Worm (Caenorhabditis elegans) whole organism, young adult: ENCODE results near the gene ZK154.6.

Experiments
- C06A6.2 ChIP-seq: fragments of 200-800 bp; sonication (Bioruptor generic); conservative IDR thresholded peaks from 2 replicates; pipeline ENCODE4 v1.3.6; 2022; ENCODE audit warnings: missing genetic modification characterization, missing compliant biosample characterization
- C17E4.6 ChIP-seq: fragments of 200-800 bp; sonication (Bioruptor generic); IDR thresholded peaks from 2 replicates; pipeline ENCODE4 v1.3.6; 2022; ENCODE audit warnings: missing genetic modification reagents, missing genetic modification characterization, missing compliant biosample characterization
- F39B2.1 ChIP-seq: fragments of 200-800 bp; sonication (Bioruptor generic); IDR thresholded peaks from 2 replicates; pipeline ENCODE4 v1.3.6; 2022; ENCODE audit warnings: missing genetic modification reagents, missing genetic modification characterization, missing compliant biosample characterization
- F52B5.7 ChIP-seq: sonication (generic microtip); optimal IDR thresholded peaks from 2 replicates; lab custom pipeline; 2016; ENCODE audit warnings: mild to moderate bottlenecking, missing genetic modification characterization, missing compliant biosample characterization
- K11D2.4 ChIP-seq: fragments of 200-800 bp; sonication (Bioruptor generic); IDR thresholded peaks from 2 replicates; pipeline ENCODE4 v1.3.6; 2022; ENCODE audit warnings: missing genetic modification reagents, missing genetic modification characterization, missing compliant biosample characterization
- Y53G8AR.9 ChIP-seq: fragments of 200-800 bp; sonication (Bioruptor generic); conservative IDR thresholded peaks from 2 replicates; pipeline ENCODE4 v1.3.6; 2022; ENCODE audit warnings: missing genetic modification reagents, missing genetic modification characterization, missing compliant biosample characterization
- Y67H2A.10 ChIP-seq: fragments of 200-800 bp; sonication (Bioruptor generic); conservative IDR thresholded peaks from 2 replicates; pipeline ENCODE4 v1.3.6; 2022; ENCODE audit warnings: missing genetic modification reagents, missing genetic modification characterization, missing compliant biosample characterization
- Y79H2A.3 ChIP-seq: fragments of 200-800 bp; sonication (Bioruptor generic); conservative IDR thresholded peaks from 2 replicates; pipeline ENCODE4 v1.3.6; 2022; ENCODE audit warnings: missing genetic modification reagents, missing genetic modification characterization, missing compliant biosample characterization
- akir-1 ChIP-seq: fragments of 200-800 bp; sonication (Bioruptor generic); optimal IDR thresholded peaks from 2 replicates; lab custom pipeline; 2018; ENCODE audit warnings: mild to moderate bottlenecking, missing genetic modification characterization, moderate library complexity, missing compliant biosample characterization
- ama-1 ChIP-seq, 3 experiments: fragments of 150-350 bp in 1 of 3; sonication (generic microtip) in 2 of 3; optimal IDR thresholded peaks; 2 replicates each; lab custom pipeline; 2014 to 2018; ENCODE audit warnings: missing biosample characterization in 2 of 3, missing genetic modification characterization in 2 of 3, missing genetic modification reagents in 2 of 3
- atf-7 ChIP-seq: sonication (generic microtip); optimal IDR thresholded peaks from 2 replicates; lab custom pipeline; 2017; ENCODE audit warnings: mild to moderate bottlenecking, missing genetic modification characterization, missing compliant biosample characterization
- athp-1 ChIP-seq: sonication (generic microtip); optimal IDR thresholded peaks from 2 replicates; lab custom pipeline; 2017; ENCODE audit warnings: mild to moderate bottlenecking, missing genetic modification characterization, missing compliant biosample characterization
- attf-3 ChIP-seq: fragments of 200-800 bp; sonication (Bioruptor generic); conservative IDR thresholded peaks from 2 replicates; pipeline ENCODE4 v1.3.6; 2022; ENCODE audit warnings: missing genetic modification reagents, missing genetic modification characterization, missing compliant biosample characterization
- bed-2 ChIP-seq: fragments of 200-800 bp; sonication (Bioruptor generic); IDR thresholded peaks from 2 replicates; pipeline ENCODE4 v1.3.6; 2022; ENCODE audit warnings: missing genetic modification reagents, missing genetic modification characterization, missing compliant biosample characterization
- ccch-3 ChIP-seq: fragments of 200-800 bp; sonication (Bioruptor generic); optimal IDR thresholded peaks from 2 replicates; lab custom pipeline; 2018; ENCODE audit warnings: mild to moderate bottlenecking, missing genetic modification characterization, missing compliant biosample characterization
- cebp-1 ChIP-seq, 2 experiments: fragments of 200-800 bp in 1 of 2; sonication (Bioruptor generic) in 1 of 2; sonication (generic microtip) in 1 of 2; IDR thresholded peaks in 1 of 2; optimal IDR thresholded peaks in 1 of 2; 2 replicates each; pipeline versions ENCODE4 v1.3.6 to Lab custom; 2017 to 2022; ENCODE audit warnings: missing compliant biosample characterization in 2 of 2, missing genetic modification characterization in 2 of 2, mild to moderate bottlenecking in 1 of 2, missing genetic modification reagents in 1 of 2, moderate library complexity in 1 of 2
- ceh-100 ChIP-seq: fragments of 200-800 bp; sonication (Bioruptor generic); IDR thresholded peaks from 2 replicates; pipeline ENCODE4 v1.3.6; 2022; ENCODE audit warnings: missing genetic modification reagents, missing genetic modification characterization, missing compliant biosample characterization
- ceh-40 ChIP-seq: fragments of 200-800 bp; sonication (Bioruptor generic); IDR thresholded peaks from 2 replicates; pipeline ENCODE4 v1.3.6; 2022; ENCODE audit warnings: missing genetic modification characterization, missing compliant biosample characterization
- ceh-91 ChIP-seq: fragments of 200-800 bp; sonication (Bioruptor generic); IDR thresholded peaks from 2 replicates; pipeline ENCODE4 v1.3.6; 2022; ENCODE audit warnings: missing genetic modification reagents, missing genetic modification characterization, missing compliant biosample characterization
- chd-7 ChIP-seq: sonication (generic microtip); optimal IDR thresholded peaks from 2 replicates; lab custom pipeline; 2016; ENCODE audit warnings: mild to moderate bottlenecking, missing genetic modification characterization, moderate library complexity, missing compliant biosample characterization
- dox-1 ChIP-seq: fragments of 200-800 bp; sonication (Bioruptor generic); IDR thresholded peaks from 2 replicates; pipeline ENCODE4 v1.3.6; 2022; ENCODE audit warnings: missing genetic modification reagents, missing genetic modification characterization, missing compliant biosample characterization
- dpff-1 ChIP-seq: sonication (generic microtip); optimal IDR thresholded peaks from 2 replicates; lab custom pipeline; 2017; ENCODE audit warnings: mild to moderate bottlenecking, missing genetic modification characterization, missing compliant biosample characterization
- ets-4 ChIP-seq: fragments of 200-800 bp; sonication (Bioruptor generic); optimal IDR thresholded peaks from 2 replicates; lab custom pipeline; 2018; ENCODE audit warnings: mild to moderate bottlenecking, missing genetic modification characterization, missing compliant biosample characterization
- him-1 ChIP-seq: sonication (generic microtip); optimal IDR thresholded peaks from 2 replicates; lab custom pipeline; 2016; ENCODE audit warnings: missing genotype, missing genetic modification reagents, missing genetic modification characterization, missing compliant biosample characterization
- hlh-12 ChIP-seq: sonication (generic microtip); optimal IDR thresholded peaks from 2 replicates; lab custom pipeline; 2016; ENCODE audit warnings: missing genetic modification characterization, missing compliant biosample characterization
- hmg-20 ChIP-seq: fragments of 200-800 bp; sonication (Bioruptor generic); IDR thresholded peaks from 2 replicates; pipeline ENCODE4 v1.3.6; 2022; ENCODE audit warnings: missing genetic modification reagents, missing genetic modification characterization, missing compliant biosample characterization
- lin-26 ChIP-seq: fragments of 200-800 bp; sonication (Bioruptor generic); IDR thresholded peaks from 2 replicates; pipeline ENCODE4 v1.3.6; 2022; ENCODE audit warnings: missing genetic modification reagents, missing genetic modification characterization, missing compliant biosample characterization
- lin-35 ChIP-seq, 3 experiments: fragments of 150-350 bp in 2 of 3; sonication (generic microtip) in 1 of 3; optimal IDR thresholded peaks; 2 replicates each; lab custom pipeline; 2014 to 2018; ENCODE audit warnings: missing biosample characterization in 3 of 3, missing genetic modification characterization in 3 of 3, missing genetic modification reagents in 3 of 3
- mes-4 ChIP-seq: sonication (generic microtip); optimal IDR thresholded peaks from 2 replicates; lab custom pipeline; 2016; ENCODE audit warnings: missing genotype, missing genetic modification characterization, missing compliant biosample characterization
- nfya-2 ChIP-seq: fragments of 200-800 bp; sonication (Bioruptor generic); IDR thresholded peaks from 2 replicates; pipeline ENCODE4 v1.3.6; 2022; ENCODE audit warnings: missing genetic modification reagents, missing genetic modification characterization, missing compliant biosample characterization
- nfyb-1 ChIP-seq: fragments of 200-800 bp; sonication (Bioruptor generic); IDR thresholded peaks from 2 replicates; pipeline ENCODE4 v1.3.6; 2022; ENCODE audit warnings: missing genetic modification reagents, missing genetic modification characterization, missing compliant biosample characterization
- nhr-120 ChIP-seq: fragments of 200-800 bp; sonication (Bioruptor generic); IDR thresholded peaks from 2 replicates; pipeline ENCODE4 v1.3.6; 2022; ENCODE audit warnings: missing genetic modification characterization, missing compliant biosample characterization
- nhr-179 ChIP-seq: sonication (generic microtip); optimal IDR thresholded peaks from 2 replicates; lab custom pipeline; 2016; ENCODE audit warnings: mild to moderate bottlenecking, missing genetic modification characterization, missing compliant biosample characterization
- pbrm-1 ChIP-seq: fragments of 200-800 bp; sonication (Bioruptor generic); IDR thresholded peaks from 2 replicates; pipeline ENCODE4 v1.3.6; 2022; ENCODE audit warnings: missing genetic modification reagents, missing genetic modification characterization, missing compliant biosample characterization
- rpc-1 ChIP-seq, 2 experiments: fragments of 150-350 bp in 1 of 2; sonication (generic microtip) in 1 of 2; optimal IDR thresholded peaks; 2 replicates each; lab custom pipeline; 2014 to 2018; ENCODE audit warnings: missing biosample characterization in 1 of 2, missing genetic modification characterization in 1 of 2, missing genetic modification reagents in 1 of 2, missing genotype in 1 of 2
- snpc-1.1 ChIP-seq: sonication (generic microtip); optimal IDR thresholded peaks from 2 replicates; lab custom pipeline; 2017; ENCODE audit warnings: missing genetic modification characterization, mild to moderate bottlenecking, missing compliant biosample characterization, antibody characterized with exemption, moderate library complexity, missing genotype, missing genetic modification reagents; ENCODE audit not compliant: insufficient read depth
- sptf-2 ChIP-seq: fragments of 200-800 bp; sonication (Bioruptor generic); optimal IDR thresholded peaks from 2 replicates; lab custom pipeline; 2018; ENCODE audit warnings: mild to moderate bottlenecking, missing genetic modification characterization, missing compliant biosample characterization
- unc-130 ChIP-seq: sonication (generic microtip); optimal IDR thresholded peaks from 2 replicates; lab custom pipeline; 2016; ENCODE audit warnings: missing genetic modification reagents, missing genetic modification characterization, missing compliant biosample characterization
- zfh-2 ChIP-seq: fragments of 200-800 bp; sonication (Bioruptor generic); conservative IDR thresholded peaks from 2 replicates; pipeline ENCODE4 v1.3.6; 2022; ENCODE audit warnings: missing genetic modification reagents, missing genetic modification characterization, missing compliant biosample characterization
- zim-3 ChIP-seq: sonication (generic microtip); optimal IDR thresholded peaks from 2 replicates; lab custom pipeline; 2017; ENCODE audit warnings: mild to moderate bottlenecking, missing genetic modification characterization, moderate library complexity, missing compliant biosample characterization
- ztf-22 ChIP-seq: fragments of 200-800 bp; sonication (Bioruptor generic); optimal IDR thresholded peaks from 2 replicates; lab custom pipeline; 2018; ENCODE audit warnings: mild to moderate bottlenecking, missing genetic modification characterization, moderate library complexity, missing compliant biosample characterization
- ztf-25 ChIP-seq: fragments of 200-800 bp; sonication (Bioruptor generic); IDR thresholded peaks from 2 replicates; pipeline ENCODE4 v1.3.6; 2022; ENCODE audit warnings: missing genetic modification reagents, missing genetic modification characterization, missing compliant biosample characterization
- ztf-26 ChIP-seq: sonication (generic microtip); optimal IDR thresholded peaks from 2 replicates; lab custom pipeline; 2017; ENCODE audit warnings: missing genetic modification characterization, missing compliant biosample characterization
- ztf-3 ChIP-seq: fragments of 200-800 bp; sonication (Bioruptor generic); optimal IDR thresholded peaks from 2 replicates; lab custom pipeline; 2018; ENCODE audit warnings: mild to moderate bottlenecking, missing genetic modification characterization, missing compliant biosample characterization
- ztf-6 ChIP-seq: fragments of 200-800 bp; sonication (Bioruptor generic); IDR thresholded peaks from 2 replicates; pipeline ENCODE4 v1.3.6; 2022; ENCODE audit warnings: missing genetic modification reagents, missing genetic modification characterization, missing compliant biosample characterization

ZK154.6 gene

ce11 chrX:7773714-7774318 is 19.5 kb downstream of the ZK154.6 start (continued):
- TF ChIP-seq cebp-1 (GFP tag; IDR thresholded peaks at IDR 0.05; lab: Robert Waterston, UW) (no peak), cebp-1 (tag; optimal IDR thresholded peaks at IDR 0.05; lab: Kevin White, UChicago) (peak; percentile 50), attf-3 (no peak), ets-4 (GFP tag; lab: Kevin White, UChicago) (no peak), Y79H2A.3 (GFP tag; lab: Robert Waterston, UW) (no peak), snpc-1.1 (no peak), ztf-25 (GFP tag; lab: Robert Waterston, UW) (0 out of 2 replicates have a peak, but pooled peaks have one; percentile 19), ama-1 (optimal IDR thresholded peaks at IDR 0.05; lab: Kevin White, UChicago) (no peak), ama-1 (GFP tag; optimal IDR thresholded peaks at IDR 0.05; lab: Kevin White, UChicago) (peak in 1 of 2 experiments; percentile 50), sptf-2 (no peak), hmg-20 (GFP tag; lab: Robert Waterston, UW) (no peak), lin-35 (GFP tag; optimal IDR thresholded peaks at IDR 0.05; lab: Kevin White, UChicago) (peak in 1 of 3 experiments; percentile 53), nfyb-1 (GFP tag; lab: Robert Waterston, UW) (no peak; the same call in 1 of the 2 replicates), hlh-12 (tag; lab: Kevin White, UChicago) (peak; percentile 52), ztf-26 (tag; lab: Kevin White, UChicago) (no peak), Y53G8AR.9 (GFP tag; lab: Robert Waterston, UW) (no peak), ceh-91 (GFP tag; lab: Robert Waterston, UW) (no peak), unc-130 (GFP tag; lab: Kevin White, UChicago) (no peak), F39B2.1 (no peak), nhr-120 (no peak), C06A6.2 (GFP tag; lab: Robert Waterston, UW) (no peak), ztf-22 (GFP tag; lab: Kevin White, UChicago) (peak; percentile 6), nhr-179 (tag; lab: Kevin White, UChicago) (no peak), K11D2.4 (GFP tag; lab: Robert Waterston, UW) (no peak), pbrm-1 (0 out of 2 replicates have a peak, but pooled peaks have one; percentile 61), ceh-100 (no peak), nfya-2 (GFP tag; lab: Robert Waterston, UW) (no peak), mes-4 (tag; lab: Kevin White, UChicago) (peak; percentile 46), F52B5.7 (tag; lab: Kevin White, UChicago) (no peak), zim-3 (tag; lab: Kevin White, UChicago) (peak; percentile 58), akir-1 (no peak), dox-1 (GFP tag; lab: Robert Waterston, UW) (peak; percentile 73), dpff-1 (tag; lab: Kevin White, UChicago) (no peak), zfh-2 (GFP tag; lab: Robert Waterston, UW) (0 out of 2 replicates have a peak, but pooled peaks have one; percentile 31), athp-1 (tag; lab: Kevin White, UChicago) (peak; percentile 57), lin-26 (peak; percentile 89), ceh-40 (GFP tag; lab: Robert Waterston, UW) (no peak), rpc-1 (optimal IDR thresholded peaks at IDR 0.05; lab: Kevin White, UChicago) (peak; percentile 78), rpc-1 (tag; optimal IDR thresholded peaks at IDR 0.05; lab: Kevin White, UChicago) (peak; percentile 92), ccch-3 (GFP tag; lab: Kevin White, UChicago) (no peak), ztf-3 (GFP tag; lab: Kevin White, UChicago) (no peak), him-1 (tag; lab: Kevin White, UChicago) (peak; percentile 71), Y67H2A.10 (no peak), ztf-6 (GFP tag; lab: Robert Waterston, UW) (no peak), bed-2 (GFP tag; lab: Robert Waterston, UW) (no peak), atf-7 (tag; lab: Kevin White, UChicago) (no peak), chd-7 (tag; lab: Kevin White, UChicago) (peak; percentile 50), C17E4.6 (GFP tag; lab: Robert Waterston, UW) (no peak)
- TF ChIP-seq, all 124 proteins: peak for 48
